Worm (Caenorhabditis elegans) whole organism, late embryonic: ENCODE results near the gene fmo-4.

Source experiments
- ama-1 ChIP-seq: fragments of 150-350 bp; optimal IDR thresholded peaks from 2 replicates; lab custom pipeline; 2014
- ceh-31 ChIP-seq: sonication (generic microtip); optimal IDR thresholded peaks from 2 replicates; lab custom pipeline; 2016; ENCODE audit warnings: missing genetic modification characterization, missing compliant biosample characterization
- dmd-4 ChIP-seq: sonication (generic microtip); optimal IDR thresholded peaks from 2 replicates; lab custom pipeline; 2016; ENCODE audit warnings: borderline replicate concordance, missing genetic modification characterization, missing compliant biosample characterization
- nfya-1 ChIP-seq: sonication (generic microtip); optimal IDR thresholded peaks from 2 replicates; lab custom pipeline; 2017; ENCODE audit warnings: missing genetic modification characterization, mild to moderate bottlenecking, missing compliant biosample characterization, antibody characterized with exemption, moderate library complexity
- pat-9 ChIP-seq: fragments of 200-800 bp; sonication (Bioruptor generic); optimal IDR thresholded peaks from 2 replicates; lab custom pipeline; 2018; ENCODE audit warnings: mild to moderate bottlenecking, missing genetic modification characterization, moderate library complexity, missing compliant biosample characterization
- pros-1 ChIP-seq: fragments of 150-350 bp; optimal IDR thresholded peaks from 2 replicates; lab custom pipeline; 2014; ENCODE audit warnings: missing biosample characterization, missing genetic modification reagents, missing genetic modification characterization
- rnt-1 ChIP-seq: sonication (generic microtip); optimal IDR thresholded peaks from 2 replicates; lab custom pipeline; 2016; ENCODE audit warnings: missing genetic modification characterization, missing compliant biosample characterization
- sox-4 ChIP-seq: sonication (generic microtip); optimal IDR thresholded peaks from 2 replicates; lab custom pipeline; 2017; ENCODE audit warnings: mild to moderate bottlenecking, missing genetic modification characterization, inconsistent platforms, missing compliant biosample characterization
- unc-3 ChIP-seq, 2 experiments: fragments of 200-800 bp in 1 of 2; sonication (Bioruptor generic) in 1 of 2; sonication (generic microtip) in 1 of 2; conservative IDR thresholded peaks in 1 of 2; optimal IDR thresholded peaks in 1 of 2; 2 replicates each; pipeline versions ENCODE4 v1.3.6 to Lab custom; 2016 to 2022; ENCODE audit warnings: missing compliant biosample characterization in 2 of 2, missing genetic modification characterization in 2 of 2, missing genetic modification reagents in 1 of 2

DNA sequence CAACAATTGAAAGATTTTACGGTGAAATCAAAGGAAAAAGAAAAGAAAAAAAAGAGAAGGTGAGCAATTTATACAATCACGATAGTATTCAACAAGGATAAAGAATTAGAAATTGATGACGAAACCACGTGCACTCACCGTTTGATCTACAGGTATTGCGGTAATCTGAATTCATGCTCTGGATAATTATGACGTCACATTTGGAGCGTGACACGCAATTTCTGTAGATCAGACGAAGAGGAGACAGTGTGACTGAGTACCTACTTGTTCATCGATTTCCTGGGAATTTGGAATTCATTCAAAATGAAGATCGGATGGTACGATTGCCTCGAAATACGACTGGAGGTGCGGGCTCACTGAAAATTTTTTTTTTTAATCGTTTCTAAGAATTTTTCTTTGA lies 8.1 kb downstream of the fmo-4 start:
- TF ChIP-seq rnt-1 (tag; lab: Kevin White, UChicago) (no peak), pat-9 (tag; lab: Kevin White, UChicago) (no peak), ama-1 (lab: Kevin White, UChicago) (no peak), sox-4 (no peak), nfya-1 (tag; lab: Kevin White, UChicago) (no peak), unc-3 (GFP tag; conservative IDR thresholded peaks at IDR 0.05; lab: Robert Waterston, UW) (no peak), unc-3 (tag; optimal IDR thresholded peaks at IDR 0.05; lab: Kevin White, UChicago) (no peak), ceh-31 (tag; lab: Kevin White, UChicago) (no peak), pros-1 (tag; lab: Kevin White, UChicago) (no peak), dmd-4 (tag; lab: Kevin White, UChicago) (no peak)
